Worm (Caenorhabditis elegans) whole organism, midembryonic: ENCODE results near the gene Y105C5B.9.

Experiments
- tab-1 ChIP-seq: fragments of 200-800 bp; sonication (Bioruptor generic); IDR thresholded peaks from 2 replicates; pipeline ENCODE4 v1.3.6; 2022; ENCODE audit warnings: missing genetic modification characterization, missing compliant biosample characterization
- ztf-29 ChIP-seq: fragments of 200-800 bp; sonication (Bioruptor generic); IDR thresholded peaks from 2 replicates; pipeline ENCODE4 v1.3.6; 2022; ENCODE audit warnings: missing genetic modification reagents, missing genetic modification characterization, missing compliant biosample characterization

DNA sequence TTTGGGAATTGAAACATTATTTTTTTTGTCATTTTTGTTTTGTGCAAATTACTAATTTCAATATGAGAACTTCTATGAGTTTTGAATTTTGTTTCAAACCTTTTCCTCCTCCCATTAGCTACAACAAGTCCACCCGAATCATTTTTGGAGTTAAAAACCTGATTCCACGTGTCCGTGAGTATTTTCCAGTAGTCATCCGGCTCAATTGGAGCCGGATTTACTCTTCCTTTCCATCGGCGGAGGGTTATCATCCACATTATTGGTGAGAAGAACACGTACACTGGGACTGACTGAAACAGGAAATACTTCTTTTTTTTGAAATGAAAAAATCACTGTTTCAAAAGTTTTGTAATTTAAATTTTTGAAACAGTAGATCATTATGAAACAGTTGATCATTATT, 7.4 kb upstream of the Y105C5B.9 start:
- TF ChIP-seq tab-1 (no peak), ztf-29 (GFP tag; lab: Robert Waterston, UW) (no peak)
